Worm (Caenorhabditis elegans): ENCODE data around the gene C07D10.1.

DNA sequence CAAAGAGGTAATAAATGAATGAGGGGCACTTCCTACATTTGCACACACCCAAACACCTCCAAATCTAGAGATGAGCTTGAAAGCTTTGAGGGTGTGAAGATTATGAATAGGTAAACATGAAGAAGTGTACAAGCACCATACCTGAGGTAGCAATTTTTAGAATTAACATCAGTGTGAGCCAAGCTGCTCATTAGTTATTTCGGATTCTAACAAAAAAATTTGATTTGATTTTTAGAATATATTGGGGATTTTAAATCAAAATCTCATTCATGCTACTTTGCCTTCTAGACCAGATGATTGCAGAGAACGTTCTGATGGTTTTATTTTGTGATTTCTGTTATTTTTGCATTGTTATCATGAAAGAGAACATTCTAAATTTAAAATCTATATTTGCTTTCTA lies 15.0 kb downstream of the C07D10.1 start:
- no peak for TF ChIP-seq ZK546.5 (tag; optimal IDR thresholded peaks at IDR 0.05)
- TF ChIP-seq sdz-12 (GFP tag; optimal IDR thresholded peaks at IDR 0.05): no peak
- no peak for TF ChIP-seq D1046.2 (GFP tag; IDR thresholded peaks at IDR 0.05)
- no peak for TF ChIP-seq ama-1 (optimal IDR thresholded peaks at IDR 0.05)
- TF ChIP-seq fkh-10 (GFP tag; optimal IDR thresholded peaks at IDR 0.05): no peak
- no peak for TF ChIP-seq nhr-28 (tag; optimal IDR thresholded peaks at IDR 0.05)
- no peak for TF ChIP-seq nhr-10 (tag; optimal IDR thresholded peaks at IDR 0.05)
- TF ChIP-seq ceh-82 (tag; optimal IDR thresholded peaks at IDR 0.05): no peak
- no peak for TF ChIP-seq aly-2 (tag; optimal IDR thresholded peaks at IDR 0.05)
- no peak for TF ChIP-seq attf-4 (tag; optimal IDR thresholded peaks at IDR 0.05)
